Fruit fly (Drosophila melanogaster) whole organism, pupa: Measurements from ENCODE around the gene CG5953.
A peak's percentile ranks its signal among the peaks of the same experiment; 100 is the strongest.

ENCODE experiments used
- CG15710 ChIP-seq: fragments of 200-800 bp; sonication (Bioruptor generic); optimal IDR thresholded peaks from 2 replicates; lab custom pipeline; 2018; ENCODE audit warnings: missing biosample characterization, mild to moderate bottlenecking, missing genetic modification characterization, moderate library complexity
- CG9948 ChIP-seq: fragments of 200-800 bp; sonication (Bioruptor generic); optimal IDR thresholded peaks from 2 replicates; lab custom pipeline; 2018; ENCODE audit warnings: missing biosample characterization, mild to moderate bottlenecking, missing genetic modification characterization, moderate library complexity
- Pif1A ChIP-seq: fragments of 200-800 bp; sonication (Bioruptor generic); optimal IDR thresholded peaks from 3 replicates; lab custom pipeline; 2016; ENCODE audit warnings: missing biosample characterization, missing genetic modification characterization

DNA sequence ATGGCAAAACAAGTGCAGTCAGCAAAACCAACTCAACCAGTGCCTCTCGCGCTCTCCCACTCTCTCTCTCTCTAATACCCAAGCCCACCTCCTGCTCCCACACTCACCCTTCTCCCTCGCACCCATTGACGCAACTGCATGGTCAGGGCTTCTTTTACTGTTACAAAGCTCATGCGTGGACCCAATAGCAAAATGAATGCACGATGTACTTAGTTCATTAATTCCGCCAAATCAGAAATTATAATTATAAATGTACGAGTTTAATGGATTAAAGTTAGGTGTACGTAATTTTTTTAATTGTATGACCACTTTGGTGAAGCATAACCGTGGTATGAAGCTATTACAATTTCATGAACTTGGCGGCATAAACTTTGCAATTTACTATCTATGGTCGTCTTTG is 13.1 kb upstream of the CG5953 start:
- TF ChIP-seq CG9948 (tag; lab: Kevin White, UChicago) (peak; percentile 70), Pif1A (GFP tag; lab: Kevin White, UChicago) (peak; percentile 87), CG15710 (tag; lab: Kevin White, UChicago) (peak; percentile 65)
